Fruit fly (Drosophila melanogaster): ENCODE measurements around the gene Ref1.

Gene Ref1

DNA sequence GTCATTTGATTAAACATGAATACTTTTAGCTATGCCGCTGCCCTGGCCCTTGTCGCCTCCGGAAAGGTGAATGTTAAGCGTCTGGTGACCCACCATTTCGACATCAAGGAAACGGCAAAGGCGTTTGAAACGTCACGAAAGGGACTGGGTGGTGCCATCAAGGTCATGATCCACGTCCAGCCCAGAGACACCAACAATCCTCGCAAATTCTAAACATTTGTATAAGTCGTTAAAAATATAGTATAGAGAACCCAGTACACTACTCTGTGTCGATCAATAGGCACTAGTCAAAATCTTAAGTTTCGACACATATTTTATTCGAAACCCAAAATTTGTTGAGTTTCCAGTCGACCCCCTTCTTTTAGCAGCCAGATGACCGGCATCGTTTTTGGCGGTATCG is 25.9 kb downstream of the Ref1 start, which contains the start of gene CG1979:
Gene CG1979, plus strand, starts transcription at position 301 of the 400 bp plus-strand sequence.
- no peak for TF ChIP-seq CTCF (optimal IDR thresholded peaks at IDR 0.05)

DNA sequence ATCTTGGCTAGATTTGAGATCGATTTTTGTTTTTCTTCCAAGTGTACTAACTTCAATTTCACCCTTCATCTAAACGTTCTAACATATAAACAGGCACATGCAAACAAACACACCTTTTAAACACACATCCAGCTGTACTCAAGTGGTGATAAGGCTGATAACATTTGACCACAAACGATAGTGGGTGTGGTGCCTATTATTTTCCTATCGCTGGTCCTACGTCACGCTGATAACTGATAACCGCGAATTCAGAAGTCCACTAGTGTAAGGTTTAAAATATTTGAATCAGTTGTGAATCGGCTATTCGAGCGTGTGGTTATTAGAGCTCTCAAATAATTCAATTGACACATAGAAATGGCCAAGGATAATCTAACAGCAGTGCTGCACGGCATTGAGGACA is 27.9 kb downstream of the Ref1 start, which contains the start of gene Sodh1:
Gene Sodh1, plus strand, starts transcription at position 94 of the 400 bp plus-strand sequence.
- TF ChIP-seq CG8478 (optimal IDR thresholded peaks at IDR 0.05) = no peak
- TF ChIP-seq CTCF (optimal IDR thresholded peaks at IDR 0.05) = no peak

DNA sequence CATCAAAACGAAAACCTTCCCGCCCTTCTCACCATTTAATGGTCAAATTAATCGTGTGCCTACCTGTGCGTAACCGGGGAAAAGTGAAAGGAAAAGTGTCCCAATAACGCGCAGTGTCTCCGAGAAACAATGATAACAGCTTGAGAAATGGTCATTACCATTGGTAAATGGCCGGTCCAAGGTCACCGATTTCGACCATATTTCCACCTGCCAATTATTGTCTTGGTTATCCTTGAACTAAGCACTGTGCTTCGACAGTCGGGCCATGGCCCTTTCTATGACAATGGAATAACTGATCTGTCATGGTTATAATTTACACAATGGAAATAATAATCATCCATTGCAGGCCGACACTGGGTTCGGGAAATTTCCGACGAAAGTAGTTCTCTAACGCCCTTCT is 36.2 kb downstream of the Ref1 start:
- TF ChIP-seq CG8478 (optimal IDR thresholded peaks at IDR 0.05) (no peak), CTCF (optimal IDR thresholded peaks at IDR 0.05) (no peak)

DNA sequence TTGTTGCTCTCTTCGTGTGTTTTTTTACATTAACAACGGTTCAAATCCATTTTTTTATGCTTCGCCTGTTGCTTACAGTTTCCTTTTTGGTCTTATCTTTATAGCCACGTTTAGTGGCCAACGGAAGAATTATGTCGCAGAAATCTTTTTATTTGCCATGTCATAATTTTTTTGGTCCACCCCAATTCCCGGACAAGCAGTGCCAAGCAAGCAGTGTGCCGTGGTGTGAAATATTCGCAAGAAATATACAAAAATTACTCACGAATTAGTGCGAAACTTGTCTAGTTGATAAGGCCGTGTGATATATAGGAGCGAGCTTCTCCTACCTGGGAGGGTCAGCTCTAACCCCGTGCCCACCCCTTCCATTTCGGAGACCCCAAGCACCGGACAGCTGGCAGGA is 39.3 kb downstream of the Ref1 start:
- TF ChIP-seq CTCF (optimal IDR thresholded peaks at IDR 0.05) = no peak
- TF ChIP-seq CG8478 (optimal IDR thresholded peaks at IDR 0.05) = no peak

DNA sequence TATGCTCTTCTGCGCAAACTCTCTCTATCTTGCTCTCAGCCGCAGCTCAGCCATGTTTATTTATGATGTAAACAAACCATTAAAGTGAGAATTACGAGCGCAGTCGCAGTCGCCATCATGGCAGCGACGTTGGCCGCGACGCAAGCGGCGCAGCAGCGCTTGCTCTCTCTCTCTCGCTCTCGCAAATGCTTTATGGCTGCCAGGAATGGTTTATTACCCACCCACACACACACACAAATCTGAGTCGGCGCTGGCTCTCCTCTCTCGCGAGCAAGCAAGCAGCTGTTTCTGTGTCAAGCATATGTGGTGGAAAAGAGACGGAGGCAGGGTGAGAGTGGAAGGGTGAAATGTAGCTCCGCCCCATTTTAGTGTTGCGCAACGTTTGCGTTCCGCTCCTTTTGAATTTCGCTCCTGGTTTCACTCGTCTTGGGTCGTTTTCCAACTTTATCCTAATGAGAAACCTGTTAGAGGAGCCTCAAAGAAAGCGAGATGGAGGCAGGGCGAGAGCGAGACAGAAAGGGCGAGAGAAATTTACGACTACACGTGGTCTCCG is 42.9 kb downstream of the Ref1 start:
- TF ChIP-seq CTCF (optimal IDR thresholded peaks at IDR 0.05) = peak in 1 of 2 experiments; percentile 21
- no peak for TF ChIP-seq CG8478 (optimal IDR thresholded peaks at IDR 0.05)

DNA sequence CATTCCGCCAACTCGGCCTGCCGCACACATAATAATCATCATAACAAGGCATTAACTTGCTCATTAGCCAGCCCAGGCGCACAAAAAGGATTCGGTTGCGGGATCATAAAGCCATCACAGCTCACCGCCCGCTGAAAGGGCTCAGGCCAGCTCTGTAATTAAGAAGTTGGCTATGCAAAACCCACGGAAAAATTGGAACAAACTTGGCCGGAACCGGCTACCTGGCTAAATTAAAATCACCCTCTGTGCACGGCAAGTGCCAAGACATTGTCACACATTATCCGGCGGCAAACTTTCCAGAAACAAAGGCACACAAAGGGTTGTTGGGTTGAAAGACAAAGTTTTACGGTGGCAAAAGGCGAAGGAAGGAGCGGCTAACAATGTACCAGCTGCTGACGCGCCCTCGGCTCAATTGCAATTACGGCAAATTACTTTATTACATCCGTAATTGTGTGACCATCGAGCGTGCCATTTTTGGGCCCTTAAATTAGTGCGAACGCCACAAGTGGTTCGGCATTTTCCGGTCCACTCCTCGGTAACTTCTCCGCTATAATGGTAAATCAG is 44.4 kb downstream of the Ref1 start:
- TF ChIP-seq CTCF (optimal IDR thresholded peaks at IDR 0.05) (no peak), CG8478 (optimal IDR thresholded peaks at IDR 0.05) (no peak)

DNA sequence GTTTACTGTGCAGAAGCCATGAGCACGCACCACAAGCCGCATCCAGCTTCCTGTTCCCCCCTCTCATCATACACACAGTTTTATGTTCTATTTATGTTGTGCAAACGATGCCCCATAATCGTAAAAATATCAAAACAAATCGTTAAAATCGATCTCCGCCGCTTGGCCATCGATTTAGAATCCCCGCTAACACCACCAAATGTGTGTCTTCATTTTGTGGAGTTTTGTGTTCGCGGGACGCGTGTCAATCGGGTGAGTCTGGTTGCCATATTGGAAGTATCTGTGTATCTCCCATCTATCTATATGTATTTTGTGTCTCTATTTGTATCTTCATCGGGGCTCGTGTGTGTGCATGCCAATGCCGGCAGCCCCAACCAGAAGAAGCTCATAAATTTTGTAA is 45.7 kb downstream of the Ref1 start:
- TF ChIP-seq CG8478 (optimal IDR thresholded peaks at IDR 0.05) = no peak
- TF ChIP-seq CTCF (optimal IDR thresholded peaks at IDR 0.05) = no peak

DNA sequence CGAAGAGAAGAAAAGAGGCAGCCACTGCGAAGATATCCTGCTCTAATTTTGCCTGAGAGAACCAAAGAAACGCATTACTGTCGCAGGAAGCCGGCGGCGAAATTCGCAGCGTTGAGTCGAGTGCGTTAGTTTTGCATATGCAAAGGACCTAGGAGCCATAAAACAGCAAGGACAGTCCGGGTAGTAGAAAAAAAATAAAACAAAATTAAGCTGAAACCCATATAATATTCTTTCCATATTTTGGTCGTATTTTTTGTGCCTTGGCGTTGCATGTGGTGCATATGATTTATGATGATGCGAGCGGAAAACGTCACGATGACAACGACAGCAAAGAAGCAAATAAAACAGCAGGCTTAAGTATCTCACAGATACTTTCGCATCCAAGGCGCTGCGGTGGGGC is 46.5 kb downstream of the Ref1 start:
- TF ChIP-seq CG8478 (optimal IDR thresholded peaks at IDR 0.05) (no peak), CTCF (optimal IDR thresholded peaks at IDR 0.05) (no peak)

DNA sequence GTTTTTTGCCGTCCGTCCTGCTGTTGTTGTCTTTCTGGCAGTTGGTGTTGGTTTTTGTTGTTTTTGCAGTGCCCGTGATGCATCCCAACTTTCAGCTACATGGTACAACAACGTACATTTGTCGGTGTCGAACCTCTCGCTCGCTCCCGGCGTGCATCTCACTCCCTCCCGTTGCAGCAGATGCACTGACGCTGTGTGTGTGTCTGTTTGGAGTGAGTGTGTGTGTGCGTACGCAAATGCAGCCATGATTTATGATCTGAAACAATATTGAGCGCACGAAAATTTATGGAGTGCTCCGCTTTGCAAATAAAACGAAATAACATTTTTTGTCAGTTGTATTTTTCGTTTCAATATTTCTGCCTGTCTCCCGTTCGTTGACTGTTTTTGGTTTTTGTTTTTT is 48.6 kb downstream of the Ref1 start:
- TF ChIP-seq CTCF (optimal IDR thresholded peaks at IDR 0.05) (no peak), CG8478 (optimal IDR thresholded peaks at IDR 0.05) (no peak)

DNA sequence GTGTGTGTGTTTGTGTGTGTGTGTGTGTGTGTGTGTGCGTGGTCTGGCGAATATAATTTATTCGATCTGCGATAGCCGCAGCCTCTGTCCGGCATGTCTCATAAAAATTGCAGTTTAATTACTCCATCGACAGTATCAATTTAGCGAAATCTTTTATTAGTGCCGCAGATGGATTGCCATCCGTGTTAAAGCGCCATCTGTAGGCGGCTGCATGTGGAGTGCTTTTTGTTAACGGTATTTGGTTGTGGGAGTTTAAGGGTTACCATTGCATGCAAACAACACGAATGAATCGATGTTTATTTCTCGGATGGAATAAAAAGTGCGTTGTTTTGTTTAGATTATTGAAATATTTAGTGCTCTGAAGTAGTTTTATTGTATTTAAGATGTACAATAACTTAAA is 50.8 kb downstream of the Ref1 start:
- peak; percentile 77 to 78 for TF ChIP-seq CTCF (optimal IDR thresholded peaks at IDR 0.05)
- no peak for TF ChIP-seq CG8478 (optimal IDR thresholded peaks at IDR 0.05)

DNA sequence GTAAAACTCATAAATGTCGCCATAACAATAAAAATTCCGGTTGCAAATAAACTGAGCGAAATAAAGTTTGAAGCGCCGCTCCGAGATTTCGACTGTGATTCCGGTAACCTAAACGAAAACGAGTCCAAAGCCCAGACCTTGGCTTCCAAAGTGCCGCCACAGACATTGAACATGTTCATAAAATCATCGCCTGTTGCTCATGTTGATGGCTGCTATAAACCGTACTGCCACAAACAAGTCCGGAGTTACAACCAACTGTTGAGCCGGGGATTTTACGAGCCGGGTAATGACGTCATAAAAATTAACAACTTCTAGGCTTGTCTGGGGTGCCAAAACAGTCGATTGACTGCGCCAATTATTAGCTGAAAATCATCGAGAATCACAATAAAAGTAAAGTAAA is 51.6 kb downstream of the Ref1 start:
- TF ChIP-seq CG8478 (optimal IDR thresholded peaks at IDR 0.05) (no peak), CTCF (optimal IDR thresholded peaks at IDR 0.05) (no peak)

Measured in S2 (cell line).